Worm (Caenorhabditis elegans): ENCODE results near the gene srx-21.

DNA sequence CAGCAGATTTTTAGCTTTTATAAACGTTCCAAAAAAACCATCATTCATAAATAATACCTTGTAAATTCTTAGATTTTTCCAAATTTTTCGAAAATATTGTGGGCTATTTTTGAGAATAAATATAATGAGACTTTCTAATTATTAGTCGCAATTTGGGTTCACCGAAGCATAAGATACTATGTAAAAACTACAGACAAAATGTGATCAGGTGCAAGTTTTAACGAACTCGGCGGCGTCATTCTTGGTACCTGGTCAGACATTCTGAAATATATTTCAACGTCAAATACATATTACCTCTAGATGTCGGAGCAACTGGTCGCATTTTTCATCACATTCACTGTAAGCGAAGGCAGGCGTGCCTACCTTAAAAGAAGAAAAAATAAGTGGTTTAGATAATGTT lies 5.2 kb downstream of the srx-21 start, which contains the start of gene srx-23:
- TF ChIP-seq nhr-237 (tag; optimal IDR thresholded peaks at IDR 0.05) (no peak), snpc-4 (tag; optimal IDR thresholded peaks at IDR 0.05) (no peak), unc-39 (tag; optimal IDR thresholded peaks at IDR 0.05) (no peak), hlh-1 (tag; optimal IDR thresholded peaks at IDR 0.05) (no peak)
